Fruit fly (Drosophila melanogaster) whole organism, embryonic: Measurements from ENCODE around the gene CG32295.

Source experiments
- ATbp ChIP-seq: fragments of 200-800 bp; sonication (Bioruptor generic); optimal IDR thresholded peaks from 2 replicates; lab custom pipeline; 2017; ENCODE audit warnings: missing biosample characterization, mild to moderate bottlenecking, missing genetic modification characterization, missing genetic modification reagents
- Adf1 ChIP-seq: fragments of 200-800 bp; sonication (Bioruptor generic); IDR thresholded peaks from 2 replicates; pipeline ENCODE4 v1.3.6; 2022; ENCODE audit warnings: missing biosample characterization, missing genetic modification characterization
- Atf-2 ChIP-seq: fragments of 200-800 bp; sonication (Bioruptor generic); optimal IDR thresholded peaks from 2 replicates; lab custom pipeline; 2016; ENCODE audit warnings: missing biosample characterization, missing genetic modification characterization
- Awh ChIP-seq: fragments of 200-800 bp; sonication (Bioruptor generic); IDR thresholded peaks from 2 replicates; pipeline ENCODE4, ENCODE4 v1.3.6; 2022; ENCODE audit warnings: missing biosample characterization, missing genetic modification characterization
- Blimp-1 ChIP-seq: fragments of 200-800 bp; sonication (Bioruptor generic); optimal IDR thresholded peaks from 3 replicates; lab custom pipeline; 2018; ENCODE audit warnings: missing biosample characterization, missing genetic modification characterization, mild to moderate bottlenecking, moderate library complexity, missing genetic modification reagents
- CG10979 ChIP-seq: fragments of 200-800 bp; sonication (Bioruptor generic); optimal IDR thresholded peaks from 2 replicates; lab custom pipeline; 2018; ENCODE audit warnings: missing biosample characterization, mild to moderate bottlenecking, missing genetic modification characterization, moderate library complexity
- CG12155 ChIP-seq: fragments of 200-800 bp; sonication (Bioruptor generic); optimal IDR thresholded peaks from 3 replicates; lab custom pipeline; 2016; ENCODE audit warnings: missing biosample characterization, missing genetic modification characterization
- CG13775 ChIP-seq: fragments of 200-800 bp; sonication (Bioruptor generic); optimal IDR thresholded peaks from 3 replicates; lab custom pipeline; 2017; ENCODE audit warnings: missing biosample characterization, mild to moderate bottlenecking, missing genetic modification characterization
- CG1647 ChIP-seq: fragments of 200-800 bp; sonication (Bioruptor generic); optimal IDR thresholded peaks from 3 replicates; lab custom pipeline; 2016; ENCODE audit warnings: missing biosample characterization, missing genetic modification characterization
- CG6854 ChIP-seq: fragments of 200-800 bp; sonication (Bioruptor generic); optimal IDR thresholded peaks from 3 replicates; lab custom pipeline; 2017; ENCODE audit warnings: missing biosample characterization, mild to moderate bottlenecking, missing genetic modification characterization
- CG7745 ChIP-seq: fragments of 200-800 bp; sonication (Bioruptor generic); optimal IDR thresholded peaks from 2 replicates; lab custom pipeline; 2018; ENCODE audit warnings: missing biosample characterization, mild to moderate bottlenecking, missing genetic modification characterization, moderate library complexity
- CG8290 ChIP-seq, 3 experiments: fragments of 200-800 bp; sonication (Bioruptor generic); optimal IDR thresholded peaks; 2 replicates each; lab custom pipeline; 2016 to 2019; ENCODE audit warnings: missing biosample characterization in 3 of 3, missing genetic modification characterization in 3 of 3, mild to moderate bottlenecking in 2 of 3, moderate library complexity in 1 of 3
- CG9876 ChIP-seq: fragments of 200-800 bp; sonication (Bioruptor generic); optimal IDR thresholded peaks from 2 replicates; lab custom pipeline; 2016; ENCODE audit warnings: missing biosample characterization, missing genetic modification characterization
- CHES-1-like ChIP-seq: fragments of 200-800 bp; sonication (Bioruptor generic); optimal IDR thresholded peaks from 2 replicates; lab custom pipeline; 2016; ENCODE audit warnings: missing biosample characterization, missing genetic modification characterization
- Camta ChIP-seq: fragments of 200-800 bp; sonication (Bioruptor generic); optimal IDR thresholded peaks from 2 replicates; lab custom pipeline; 2016; ENCODE audit warnings: missing biosample characterization, missing genetic modification characterization
- Dad ChIP-seq: fragments of 200-800 bp; sonication (Bioruptor generic); optimal IDR thresholded peaks from 3 replicates; lab custom pipeline; 2016; ENCODE audit warnings: missing biosample characterization, missing genetic modification characterization
- Dek ChIP-seq: fragments of 200-800 bp; sonication (Bioruptor generic); optimal IDR thresholded peaks from 3 replicates; lab custom pipeline; 2019; ENCODE audit warnings: missing biosample characterization, mild to moderate bottlenecking, missing genetic modification characterization, moderate library complexity
- Ets97D ChIP-seq: fragments of 200-800 bp; sonication (Bioruptor generic); optimal IDR thresholded peaks from 3 replicates; lab custom pipeline; 2016; ENCODE audit warnings: missing biosample characterization, missing genetic modification characterization
- HLH4C ChIP-seq: fragments of 200-800 bp; sonication (Bioruptor generic); IDR thresholded peaks from 3 replicates; pipeline ENCODE4 v1.3.6; 2022; ENCODE audit warnings: missing biosample characterization, missing genetic modification characterization; ENCODE audit not compliant: partially characterized antibody
- Hr39 ChIP-seq: fragments of >200 bp; optimal IDR thresholded peaks from 2 replicates; lab custom pipeline; 2017
- Lpt ChIP-seq: fragments of >200 bp; optimal IDR thresholded peaks from 2 replicates; lab custom pipeline; 2018; ENCODE audit warnings: missing biosample characterization, missing genetic modification characterization
- Mad ChIP-seq: fragments of 200-800 bp; sonication (Bioruptor generic); optimal IDR thresholded peaks from 2 replicates; lab custom pipeline; 2016; ENCODE audit warnings: missing biosample characterization, missing genetic modification characterization
- NC2α ChIP-seq: fragments of 200-800 bp; sonication (Bioruptor generic); optimal IDR thresholded peaks from 2 replicates; lab custom pipeline; 2016; ENCODE audit warnings: missing biosample characterization, missing genetic modification characterization
- Neu2 ChIP-seq: fragments of 200-800 bp; sonication (Bioruptor generic); optimal IDR thresholded peaks from 3 replicates; lab custom pipeline; 2016; ENCODE audit warnings: missing biosample characterization, missing genetic modification characterization, borderline replicate concordance
- Oli ChIP-seq: fragments of 200-800 bp; sonication (Bioruptor generic); optimal IDR thresholded peaks from 2 replicates; lab custom pipeline; 2018; ENCODE audit warnings: missing biosample characterization, mild to moderate bottlenecking, missing genetic modification characterization, moderate library complexity
- Ssrp ChIP-seq: fragments of 200-800 bp; sonication (Bioruptor generic); optimal IDR thresholded peaks from 2 replicates; lab custom pipeline; 2018; ENCODE audit warnings: missing biosample characterization, mild to moderate bottlenecking, missing genetic modification characterization, moderate library complexity
- Usf ChIP-seq: fragments of 200-800 bp; sonication (Bioruptor generic); optimal IDR thresholded peaks from 2 replicates; lab custom pipeline; 2017; ENCODE audit warnings: missing genotype, missing biosample characterization, missing genetic modification characterization
- ap ChIP-seq: fragments of 200-800 bp; sonication (Bioruptor generic); IDR thresholded peaks from 2 replicates; pipeline ENCODE4 v1.3.6; 2022; ENCODE audit warnings: missing biosample characterization, missing genetic modification characterization
- ara ChIP-seq: fragments of 200-800 bp; sonication (Bioruptor generic); IDR thresholded peaks from 2 replicates; pipeline ENCODE4 v1.3.6; 2022; ENCODE audit warnings: missing biosample characterization, missing genetic modification characterization
- cad ChIP-seq: fragments of >200 bp; optimal IDR thresholded peaks from 2 replicates; lab custom pipeline; 2017; ENCODE audit warnings: missing biosample characterization, missing genetic modification characterization
- cwo ChIP-seq: fragments of 200-800 bp; sonication (Bioruptor generic); optimal IDR thresholded peaks from 3 replicates; lab custom pipeline; 2017; ENCODE audit warnings: missing biosample characterization, missing genetic modification characterization, mild to moderate bottlenecking, moderate library complexity, missing genetic modification reagents
- dan ChIP-seq: fragments of 200-800 bp; sonication (Bioruptor generic); IDR thresholded peaks from 2 replicates; pipeline ENCODE4 v1.3.6; 2022; ENCODE audit warnings: missing biosample characterization, missing genetic modification characterization
- disco-r ChIP-seq: fragments of 200-800 bp; sonication (Bioruptor generic); optimal IDR thresholded peaks from 2 replicates; lab custom pipeline; 2016; ENCODE audit warnings: missing biosample characterization, missing genetic modification characterization
- dmrt11E ChIP-seq: fragments of 200-800 bp; sonication (Bioruptor generic); optimal IDR thresholded peaks from 3 replicates; lab custom pipeline; 2018; ENCODE audit warnings: missing biosample characterization, mild to moderate bottlenecking, missing genetic modification characterization, moderate library complexity
- ems ChIP-seq: fragments of 200-800 bp; sonication (Bioruptor generic); optimal IDR thresholded peaks from 3 replicates; lab custom pipeline; 2016; ENCODE audit warnings: missing biosample characterization, missing genetic modification characterization
- en ChIP-seq: fragments of 200-800 bp; sonication (Bioruptor generic); optimal IDR thresholded peaks from 2 replicates; lab custom pipeline; 2016; ENCODE audit warnings: missing biosample characterization, missing genetic modification characterization
- fd102C ChIP-seq: fragments of 200-800 bp; sonication (Bioruptor generic); optimal IDR thresholded peaks from 2 replicates; lab custom pipeline; 2018; ENCODE audit warnings: missing biosample characterization, mild to moderate bottlenecking, missing genetic modification characterization, moderate library complexity
- fd96Cb ChIP-seq: fragments of 200-800 bp; sonication (Bioruptor generic); optimal IDR thresholded peaks from 2 replicates; lab custom pipeline; 2018; ENCODE audit warnings: missing biosample characterization, mild to moderate bottlenecking, missing genetic modification characterization, moderate library complexity
- fru ChIP-seq: fragments of >200 bp; optimal IDR thresholded peaks from 2 replicates; lab custom pipeline; 2017
- hth ChIP-seq: fragments of >200 bp; optimal IDR thresholded peaks from 2 replicates; lab custom pipeline; 2017; ENCODE audit warnings: inconsistent platforms
- jumu ChIP-seq: fragments of 200-800 bp; sonication (Bioruptor generic); optimal IDR thresholded peaks from 3 replicates; lab custom pipeline; 2016; ENCODE audit warnings: missing biosample characterization, missing genetic modification characterization
- nau ChIP-seq: fragments of 200-800 bp; sonication (Bioruptor generic); optimal IDR thresholded peaks from 3 replicates; lab custom pipeline; 2017; ENCODE audit warnings: missing biosample characterization, mild to moderate bottlenecking, missing genetic modification characterization, missing genetic modification reagents
- pan ChIP-seq, 4 experiments: fragments of >200 bp in 3 of 4; fragments of 200-800 bp in 1 of 4; sonication (Bioruptor generic) in 1 of 4; optimal IDR thresholded peaks in 3 of 4; IDR thresholded peaks in 1 of 4; 2 replicates each; pipeline versions ENCODE4 v1.3.6 to Lab custom; 2017 to 2022; ENCODE audit warnings: missing biosample characterization in 2 of 4, missing genetic modification characterization in 2 of 4, mixed read lengths in 1 of 4
- pnt ChIP-seq: fragments of 200-800 bp; sonication (Bioruptor generic); optimal IDR thresholded peaks from 3 replicates; lab custom pipeline; 2016; ENCODE audit warnings: missing biosample characterization, missing genetic modification characterization
- sens-2 ChIP-seq: fragments of 200-800 bp; sonication (Bioruptor generic); IDR thresholded peaks from 2 replicates; pipeline ENCODE4 v1.3.6; 2022; ENCODE audit warnings: missing biosample characterization, missing genetic modification characterization
- seq ChIP-seq: fragments of 200-800 bp; sonication (Bioruptor generic); IDR thresholded peaks from 2 replicates; pipeline ENCODE4 v1.3.6; 2022; ENCODE audit warnings: missing biosample characterization, missing genetic modification characterization
- ssp ChIP-seq: fragments of 200-800 bp; sonication (Bioruptor generic); IDR thresholded peaks from 2 replicates; pipeline ENCODE4 v1.3.6; 2022; ENCODE audit warnings: missing biosample characterization, missing genetic modification characterization
- sug ChIP-seq: fragments of 200-800 bp; optimal IDR thresholded peaks from 2 replicates; lab custom pipeline; 2019; ENCODE audit warnings: missing biosample characterization, mild to moderate bottlenecking, missing genetic modification characterization, moderate library complexity
- tna ChIP-seq: fragments of 200-800 bp; sonication (Bioruptor generic); IDR thresholded peaks from 2 replicates; pipeline ENCODE4 v1.3.6; 2022; ENCODE audit warnings: missing biosample characterization, missing genetic modification characterization; ENCODE audit not compliant: partially characterized antibody
- trem ChIP-seq: fragments of 200-800 bp; optimal IDR thresholded peaks from 3 replicates; lab custom pipeline; 2019; ENCODE audit warnings: missing biosample characterization, mild to moderate bottlenecking, missing genetic modification characterization, moderate library complexity
- tup ChIP-seq: fragments of 200-800 bp; sonication (Bioruptor generic); optimal IDR thresholded peaks from 2 replicates; lab custom pipeline; 2016; ENCODE audit warnings: missing biosample characterization, mild to moderate bottlenecking, missing genetic modification characterization, moderate library complexity
- zen ChIP-seq: fragments of 200-800 bp; sonication (Bioruptor generic); optimal IDR thresholded peaks from 3 replicates; lab custom pipeline; 2018; ENCODE audit warnings: missing biosample characterization, mild to moderate bottlenecking, missing genetic modification characterization, moderate library complexity

The CG32295 gene

DNA sequence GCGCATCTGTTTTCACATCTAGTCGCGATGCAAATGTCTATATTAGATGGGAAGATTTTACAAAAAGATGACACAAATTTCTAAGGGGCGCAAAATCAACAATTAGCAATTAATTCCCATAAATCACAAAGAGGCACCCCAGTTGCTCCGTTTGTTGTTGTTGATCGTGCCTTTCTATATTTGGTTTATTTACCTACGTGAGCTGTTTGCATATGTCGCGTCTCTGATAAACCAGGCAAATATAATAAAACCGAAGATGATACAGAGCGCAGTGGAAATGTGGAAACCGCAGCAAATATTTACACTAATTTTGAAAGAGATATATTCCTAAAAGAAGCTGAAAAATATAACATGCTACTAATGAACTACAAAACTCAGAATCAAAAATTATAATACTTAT is 37.3 kb downstream of the CG32295 start (continued):
- no peak for TF ChIP-seq dan
- peak; percentile 67 for TF ChIP-seq ara (GFP tag; lab: Robert Waterston, UW)
- peak; percentile 71 for TF ChIP-seq Blimp-1 (GFP tag; lab: Kevin White, UChicago)
- TF ChIP-seq cad (GFP tag; lab: Kevin White, UChicago) = no peak
- TF ChIP-seq dmrt11E (tag; lab: Kevin White, UChicago) = peak; percentile 46
- no peak for TF ChIP-seq jumu
- TF ChIP-seq disco-r (GFP tag; lab: Kevin White, UChicago) = no peak
- peak; percentile 15 for TF ChIP-seq trem (tag; lab: Kevin White, UChicago)
- no peak for TF ChIP-seq hth (lab: Kevin White, UChicago)
- TF ChIP-seq Oli (tag; lab: Kevin White, UChicago) = no peak
- peak; percentile 31 for TF ChIP-seq CG6854 (GFP tag; lab: Kevin White, UChicago)
- no peak for TF ChIP-seq pan (optimal IDR thresholded peaks at IDR 0.05; lab: Kevin White, UChicago)
- TF ChIP-seq pan (GFP tag; optimal IDR thresholded peaks at IDR 0.05 in 1 of 2, IDR thresholded peaks at IDR 0.05 in 1 of 2) = peak in 1 of 2 experiments; percentile 9
- peak; percentile 16 for TF ChIP-seq CHES-1-like (GFP tag; lab: Kevin White, UChicago)
- no peak for TF ChIP-seq Mad
- TF ChIP-seq CG8290 (GFP tag; optimal IDR thresholded peaks at IDR 0.05; lab: Kevin White, UChicago) = no peak
- peak; percentile 45 to 57 for TF ChIP-seq CG8290 (tag; optimal IDR thresholded peaks at IDR 0.05; lab: Kevin White, UChicago)
- no peak for TF ChIP-seq pnt (GFP tag; lab: Kevin White, UChicago)
- TF ChIP-seq CG13775 (GFP tag; lab: Kevin White, UChicago) = no peak
- TF ChIP-seq nau (GFP tag; lab: Kevin White, UChicago) = peak; percentile 72
- peak; percentile 81 for TF ChIP-seq Awh (GFP tag; lab: Robert Waterston, UW)
- no peak for TF ChIP-seq Hr39
- no peak for TF ChIP-seq HLH4C (GFP tag; lab: Robert Waterston, UW)
- peak; percentile 86 for TF ChIP-seq ATbp
- peak; percentile 11; the same call in 1 of the 2 replicates for TF ChIP-seq sens-2
- TF ChIP-seq Dad (GFP tag; lab: Kevin White, UChicago) = no peak
- no peak for TF ChIP-seq NC2α
- no peak for TF ChIP-seq Ssrp
- no peak for TF ChIP-seq sug
- no peak for TF ChIP-seq cwo (GFP tag; lab: Kevin White, UChicago)
- no peak for TF ChIP-seq ems (GFP tag; lab: Kevin White, UChicago)
- peak; percentile 33 for TF ChIP-seq zen (tag; lab: Kevin White, UChicago)
- no peak for TF ChIP-seq seq (GFP tag; lab: Robert Waterston, UW)
- TF ChIP-seq CG9876 (GFP tag; lab: Kevin White, UChicago) = no peak
- no peak for TF ChIP-seq Dek (tag; lab: Kevin White, UChicago)
- no peak for TF ChIP-seq Adf1 (GFP tag; lab: Robert Waterston, UW)
- no peak for TF ChIP-seq Neu2 (GFP tag; lab: Kevin White, UChicago)
- TF ChIP-seq CG12155 (GFP tag; lab: Kevin White, UChicago) = no peak
- TF ChIP-seq Atf-2 (GFP tag; lab: Kevin White, UChicago) = no peak
- TF ChIP-seq CG1647 (GFP tag; lab: Kevin White, UChicago) = no peak
- peak; percentile 85 for TF ChIP-seq fd102C (GFP tag; lab: Kevin White, UChicago)
- TF ChIP-seq CG10979 (tag; lab: Kevin White, UChicago) = no peak
- TF ChIP-seq Lpt (GFP tag; lab: Kevin White, UChicago) = no peak
- no peak for TF ChIP-seq ssp (GFP tag; lab: Robert Waterston, UW)
- no peak for TF ChIP-seq en (GFP tag; lab: Kevin White, UChicago)
- TF ChIP-seq fd96Cb (tag; lab: Kevin White, UChicago) = peak; percentile 8
- no peak for TF ChIP-seq CG7745
- TF ChIP-seq Camta = peak; percentile 62
- no peak for TF ChIP-seq Ets97D (GFP tag; lab: Kevin White, UChicago)
- TF ChIP-seq Usf (GFP tag; lab: Kevin White, UChicago) = no peak
- no peak for TF ChIP-seq tup (GFP tag; lab: Kevin White, UChicago)
- no peak for TF ChIP-seq tna
- no peak for TF ChIP-seq fru (lab: Kevin White, UChicago)
- peak; percentile 3; the same call in 1 of the 2 replicates for TF ChIP-seq ap (GFP tag; lab: Robert Waterston, UW)
